Worm (Caenorhabditis elegans) whole organism, L3 larva: ENCODE results near the gene rab-6.2.

Source experiments
- R02D3.7 ChIP-seq: fragments of 150-350 bp; optimal IDR thresholded peaks from 2 replicates; lab custom pipeline; 2014; ENCODE audit warnings: missing biosample characterization, missing genetic modification characterization
- ZK546.5 ChIP-seq: sonication (generic microtip); optimal IDR thresholded peaks from 2 replicates; lab custom pipeline; 2017; ENCODE audit warnings: missing biosample characterization, missing genetic modification characterization
- aly-2 ChIP-seq: fragments of 150-350 bp; optimal IDR thresholded peaks from 2 replicates; lab custom pipeline; 2014; ENCODE audit warnings: missing biosample characterization, missing genetic modification characterization
- ama-1 ChIP-seq: fragments of 150-350 bp; optimal IDR thresholded peaks from 2 replicates; lab custom pipeline; 2018
- ceh-16 ChIP-seq: sonication (generic microtip); optimal IDR thresholded peaks from 2 replicates; lab custom pipeline; 2017; ENCODE audit warnings: missing biosample characterization, missing genetic modification characterization
- ceh-28 ChIP-seq: fragments of 150-350 bp; optimal IDR thresholded peaks from 2 replicates; lab custom pipeline; 2014; ENCODE audit warnings: missing biosample characterization, missing genetic modification reagents, missing genetic modification characterization
- ceh-82 ChIP-seq: fragments of 150-350 bp; optimal IDR thresholded peaks from 2 replicates; lab custom pipeline; 2014; ENCODE audit warnings: missing biosample characterization, missing genetic modification characterization
- ceh-9 ChIP-seq: sonication (generic microtip); optimal IDR thresholded peaks from 2 replicates; lab custom pipeline; 2018; ENCODE audit warnings: missing biosample characterization, missing genetic modification characterization
- daf-12 ChIP-seq: fragments of 150-350 bp; optimal IDR thresholded peaks from 2 replicates; lab custom pipeline; 2014; ENCODE audit warnings: missing biosample characterization, missing genetic modification reagents, missing genetic modification characterization
- egl-27 ChIP-seq: sonication (generic microtip); optimal IDR thresholded peaks from 4 replicates; lab custom pipeline; 2017; ENCODE audit warnings: missing biosample characterization, missing genetic modification reagents, missing genetic modification characterization
- egl-5 ChIP-seq: fragments of 150-350 bp; optimal IDR thresholded peaks from 2 replicates; lab custom pipeline; 2017; ENCODE audit warnings: missing biosample characterization, missing genetic modification reagents, missing genetic modification characterization, inconsistent platforms
- elt-1 ChIP-seq: fragments of 150-350 bp; optimal IDR thresholded peaks from 2 replicates; lab custom pipeline; 2014; ENCODE audit warnings: missing biosample characterization, missing genetic modification characterization
- elt-2 ChIP-seq: sonication (generic microtip); optimal IDR thresholded peaks from 2 replicates; lab custom pipeline; 2016; ENCODE audit warnings: missing genetic modification reagents, mild to moderate bottlenecking, missing genetic modification characterization, missing compliant biosample characterization
- elt-3 ChIP-seq, 3 experiments: fragments of 150-350 bp in 1 of 3; sonication (generic microtip) in 2 of 3; optimal IDR thresholded peaks; 2 replicates in 2 of 3; 4 replicates in 1 of 3; lab custom pipeline; 2014 to 2017; ENCODE audit warnings: missing biosample characterization in 3 of 3, missing genetic modification characterization in 3 of 3
- eor-1 ChIP-seq, 2 experiments: fragments of 150-350 bp; optimal IDR thresholded peaks; 2 replicates each; lab custom pipeline; 2014 to 2018; ENCODE audit warnings: missing biosample characterization in 2 of 2, missing genetic modification characterization in 2 of 2
- fkh-10 ChIP-seq: sonication (generic microtip); optimal IDR thresholded peaks from 2 replicates; lab custom pipeline; 2017; ENCODE audit warnings: missing biosample characterization, missing genetic modification reagents, missing genetic modification characterization
- fkh-2 ChIP-seq: fragments of 150-350 bp; optimal IDR thresholded peaks from 2 replicates; lab custom pipeline; 2014; ENCODE audit warnings: missing biosample characterization, missing genetic modification reagents, missing genetic modification characterization
- fos-1 ChIP-seq: fragments of 150-350 bp; optimal IDR thresholded peaks from 2 replicates; lab custom pipeline; 2014; ENCODE audit warnings: missing biosample characterization, missing genetic modification characterization
- hmg-11 ChIP-seq: sonication (generic microtip); optimal IDR thresholded peaks from 2 replicates; lab custom pipeline; 2016; ENCODE audit warnings: missing genetic modification characterization, missing compliant biosample characterization
- jun-1 ChIP-seq: fragments of 150-350 bp; optimal IDR thresholded peaks from 2 replicates; lab custom pipeline; 2014; ENCODE audit warnings: missing biosample characterization, missing genetic modification reagents, missing genetic modification characterization
- lin-15B ChIP-seq: fragments of 150-350 bp; optimal IDR thresholded peaks from 2 replicates; lab custom pipeline; 2014; ENCODE audit warnings: missing biosample characterization, missing genetic modification characterization
- lin-39 ChIP-seq: fragments of 150-350 bp; optimal IDR thresholded peaks from 2 replicates; lab custom pipeline; 2018; ENCODE audit warnings: missing biosample characterization, missing genetic modification reagents, missing genetic modification characterization
- lsy-12 ChIP-seq: sonication (generic microtip); optimal IDR thresholded peaks from 2 replicates; lab custom pipeline; 2016; ENCODE audit warnings: mild to moderate bottlenecking, missing genetic modification characterization, missing compliant biosample characterization
- mdl-1 ChIP-seq: fragments of 150-350 bp; optimal IDR thresholded peaks from 2 replicates; lab custom pipeline; 2014; ENCODE audit warnings: missing biosample characterization, missing genetic modification characterization
- mml-1 ChIP-seq: fragments of 150-350 bp; sonication (generic microtip); optimal IDR thresholded peaks from 3 replicates; lab custom pipeline; 2014; ENCODE audit warnings: missing biosample characterization, missing genetic modification characterization
- nfya-1 ChIP-seq: sonication (generic microtip); optimal IDR thresholded peaks from 2 replicates; lab custom pipeline; 2017; ENCODE audit warnings: missing genetic modification characterization, mild to moderate bottlenecking, missing compliant biosample characterization, antibody characterized with exemption, moderate library complexity; ENCODE audit not compliant: insufficient read depth
- nhr-11 ChIP-seq: fragments of 150-350 bp; optimal IDR thresholded peaks from 2 replicates; lab custom pipeline; 2014; ENCODE audit warnings: missing biosample characterization, missing genetic modification characterization
- nhr-12 ChIP-seq: fragments of 150-350 bp; optimal IDR thresholded peaks from 2 replicates; lab custom pipeline; 2014; ENCODE audit warnings: missing biosample characterization, missing genetic modification characterization
- nhr-23 ChIP-seq: fragments of 150-350 bp; optimal IDR thresholded peaks from 2 replicates; lab custom pipeline; 2014; ENCODE audit warnings: missing biosample characterization, missing genetic modification reagents, missing genetic modification characterization
- nhr-237 ChIP-seq: fragments of 150-350 bp; optimal IDR thresholded peaks from 2 replicates; lab custom pipeline; 2014; ENCODE audit warnings: missing biosample characterization, missing genetic modification characterization
- nhr-25 ChIP-seq: sonication (generic microtip); optimal IDR thresholded peaks from 2 replicates; lab custom pipeline; 2017; ENCODE audit warnings: missing biosample characterization, missing genetic modification characterization
- nhr-28 ChIP-seq: fragments of 150-350 bp; optimal IDR thresholded peaks from 2 replicates; lab custom pipeline; 2014; ENCODE audit warnings: missing biosample characterization, missing genetic modification characterization
- nhr-43 ChIP-seq: sonication (generic microtip); optimal IDR thresholded peaks from 2 replicates; lab custom pipeline; 2016; ENCODE audit warnings: mild to moderate bottlenecking, missing genetic modification characterization, missing compliant biosample characterization; ENCODE audit not compliant: poor library complexity, severe bottlenecking
- nhr-67 ChIP-seq: fragments of 150-350 bp; optimal IDR thresholded peaks from 2 replicates; lab custom pipeline; 2014; ENCODE audit warnings: missing biosample characterization, missing genetic modification characterization
- nhr-76 ChIP-seq: fragments of 150-350 bp; sonication (generic microtip); optimal IDR thresholded peaks from 5 replicates; lab custom pipeline; 2014; ENCODE audit warnings: missing biosample characterization, missing genetic modification characterization
- nhr-77 ChIP-seq: fragments of 150-350 bp; optimal IDR thresholded peaks from 2 replicates; lab custom pipeline; 2014; ENCODE audit warnings: missing biosample characterization, missing genetic modification characterization
- pha-4 ChIP-seq: fragments of 150-350 bp; optimal IDR thresholded peaks from 2 replicates; lab custom pipeline; 2014; ENCODE audit warnings: missing biosample characterization, missing genetic modification reagents, missing genetic modification characterization
- pqm-1 ChIP-seq: fragments of 150-350 bp; optimal IDR thresholded peaks from 2 replicates; lab custom pipeline; 2017; ENCODE audit warnings: missing biosample characterization, missing genetic modification characterization, inconsistent platforms
- sea-2 ChIP-seq: fragments of 150-350 bp; sonication (generic microtip); optimal IDR thresholded peaks from 4 replicates; lab custom pipeline; 2014; ENCODE audit warnings: missing biosample characterization, missing genetic modification reagents, missing genetic modification characterization
- skn-1 ChIP-seq: fragments of 150-350 bp; optimal IDR thresholded peaks from 2 replicates; lab custom pipeline; 2014; ENCODE audit warnings: missing biosample characterization, missing genetic modification characterization
- snpc-4 ChIP-seq: fragments of 150-350 bp; optimal IDR thresholded peaks from 2 replicates; lab custom pipeline; 2014; ENCODE audit warnings: missing biosample characterization, missing genetic modification characterization
- tbx-2 ChIP-seq: sonication (generic microtip); optimal IDR thresholded peaks from 2 replicates; lab custom pipeline; 2016; ENCODE audit warnings: mild to moderate bottlenecking, missing genetic modification characterization, missing compliant biosample characterization
- unc-39 ChIP-seq: sonication (generic microtip); optimal IDR thresholded peaks from 4 replicates; lab custom pipeline; 2017; ENCODE audit warnings: missing biosample characterization, missing genetic modification characterization
- unc-62 ChIP-seq: fragments of 150-350 bp; sonication (generic microtip); optimal IDR thresholded peaks from 4 replicates; lab custom pipeline; 2014; ENCODE audit warnings: missing biosample characterization, missing genetic modification reagents, missing genetic modification characterization
- zag-1 ChIP-seq: fragments of 150-350 bp; optimal IDR thresholded peaks from 2 replicates; lab custom pipeline; 2014; ENCODE audit warnings: missing biosample characterization, missing genetic modification characterization
- ztf-11 ChIP-seq: fragments of 150-350 bp; optimal IDR thresholded peaks from 2 replicates; lab custom pipeline; 2014; ENCODE audit warnings: missing biosample characterization, missing genetic modification characterization
- ztf-4 ChIP-seq: fragments of 150-350 bp; optimal IDR thresholded peaks from 2 replicates; lab custom pipeline; 2014; ENCODE audit warnings: missing biosample characterization, missing genetic modification characterization

Gene rab-6.2

DNA sequence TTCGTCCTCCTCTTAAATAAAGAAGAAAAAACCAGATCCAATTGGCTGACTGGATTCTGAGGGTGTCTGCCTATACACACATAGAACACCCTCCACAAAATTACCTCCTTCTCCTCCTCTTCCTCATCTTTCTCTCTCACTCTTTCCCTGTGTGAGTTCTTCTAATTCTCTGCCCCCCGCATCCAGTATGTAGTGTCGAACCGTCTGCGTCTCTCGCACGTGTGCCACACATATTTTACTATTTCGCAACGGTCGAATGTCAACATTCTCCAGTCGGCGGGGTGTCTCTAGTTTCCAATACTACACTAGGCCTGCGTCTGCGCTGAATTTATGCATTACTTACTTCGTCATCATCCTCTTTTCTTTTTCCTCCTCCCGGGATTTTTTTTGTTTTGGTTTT lies 37.9 kb upstream of the rab-6.2 start:
- TF ChIP-seq nfya-1 (tag; lab: Kevin White, UChicago) (peak; percentile 74), mml-1 (tag; lab: Kevin White, UChicago) (no peak), ceh-82 (tag; lab: Kevin White, UChicago) (no peak), pha-4 (peak; percentile 92), skn-1 (tag; lab: Kevin White, UChicago) (peak; percentile 63), nhr-77 (no peak), nhr-11 (tag; lab: Kevin White, UChicago) (no peak), ceh-16 (tag; lab: Kevin White, UChicago) (no peak), daf-12 (tag; lab: Kevin White, UChicago) (no peak), lin-39 (tag; lab: Kevin White, UChicago) (peak; percentile 53), nhr-25 (tag; lab: Kevin White, UChicago) (peak; percentile 73), nhr-43 (tag; lab: Kevin White, UChicago) (no peak), elt-3 (tag; optimal IDR thresholded peaks at IDR 0.05; lab: Kevin White, UChicago) (no peak), elt-1 (tag; lab: Kevin White, UChicago) (no peak), fkh-2 (tag; lab: Kevin White, UChicago) (no peak), ceh-9 (tag; lab: Kevin White, UChicago) (no peak), ceh-28 (peak; percentile 54), R02D3.7 (tag; lab: Kevin White, UChicago) (peak; percentile 6), egl-5 (tag; lab: Kevin White, UChicago) (no peak), snpc-4 (tag; lab: Kevin White, UChicago) (no peak), ztf-11 (tag; lab: Kevin White, UChicago) (no peak), sea-2 (peak; percentile 1), nhr-23 (peak; percentile 58), nhr-12 (no peak), lin-15B (peak; percentile 12), jun-1 (peak; percentile 72), pqm-1 (tag; lab: Kevin White, UChicago) (peak; percentile 55), elt-2 (tag; lab: Kevin White, UChicago) (peak; percentile 46), fkh-10 (GFP tag; lab: Kevin White, UChicago) (no peak), egl-27 (tag; lab: Kevin White, UChicago) (peak; percentile 28), ama-1 (lab: Kevin White, UChicago) (no peak), unc-39 (tag; lab: Kevin White, UChicago) (no peak), eor-1 (tag; optimal IDR thresholded peaks at IDR 0.05; lab: Kevin White, UChicago) (no peak), aly-2 (no peak), tbx-2 (tag; lab: Kevin White, UChicago) (no peak), unc-62 (GFP tag; lab: Kevin White, UChicago) (no peak), ZK546.5 (no peak), zag-1 (tag; lab: Kevin White, UChicago) (no peak), hmg-11 (tag; lab: Kevin White, UChicago) (peak; percentile 90), nhr-76 (tag; lab: Kevin White, UChicago) (no peak), lsy-12 (tag; lab: Kevin White, UChicago) (no peak), nhr-237 (tag; lab: Kevin White, UChicago) (no peak), ztf-4 (tag; lab: Kevin White, UChicago) (no peak), fos-1 (tag; lab: Kevin White, UChicago) (no peak), mdl-1 (tag; lab: Kevin White, UChicago) (peak; percentile 71), nhr-67 (tag; lab: Kevin White, UChicago) (no peak), nhr-28 (tag; lab: Kevin White, UChicago) (no peak)
